Worm (Caenorhabditis elegans) whole organism, mixed stage, embryonic: ENCODE results near the gene nex-2.
A peak's percentile ranks its signal among the peaks of the same experiment; 100 is the strongest.

ENCODE experiments used
- bed-3 ChIP-seq: fragments of 200-800 bp; sonication (Bioruptor generic); optimal IDR thresholded peaks from 3 replicates; lab custom pipeline; 2018; ENCODE audit warnings: mild to moderate bottlenecking, missing genetic modification characterization, moderate library complexity, missing compliant biosample characterization
- blmp-1 ChIP-seq: fragments of 150-350 bp; optimal IDR thresholded peaks from 2 replicates; lab custom pipeline; 2014; ENCODE audit warnings: missing biosample characterization, missing genetic modification characterization
- ceh-39 ChIP-seq: fragments of 150-350 bp; optimal IDR thresholded peaks from 2 replicates; lab custom pipeline; 2014; ENCODE audit warnings: missing biosample characterization, missing genetic modification characterization
- ceh-43 ChIP-seq: fragments of 200-800 bp; sonication (Bioruptor generic); optimal IDR thresholded peaks from 2 replicates; lab custom pipeline; 2018; ENCODE audit warnings: mild to moderate bottlenecking, missing genetic modification characterization, moderate library complexity, missing compliant biosample characterization
- ceh-83 ChIP-seq: fragments of 200-800 bp; sonication (Bioruptor generic); optimal IDR thresholded peaks from 2 replicates; lab custom pipeline; 2018; ENCODE audit warnings: mild to moderate bottlenecking, missing genetic modification characterization, missing compliant biosample characterization
- ces-1 ChIP-seq: fragments of 150-350 bp; optimal IDR thresholded peaks from 2 replicates; lab custom pipeline; 2014; ENCODE audit warnings: missing biosample characterization, missing genetic modification reagents, missing genetic modification characterization
- cnd-1 ChIP-seq: fragments of 200-800 bp; sonication (Bioruptor generic); optimal IDR thresholded peaks from 2 replicates; lab custom pipeline; 2018; ENCODE audit warnings: mild to moderate bottlenecking, missing genetic modification characterization, missing compliant biosample characterization
- elt-1 ChIP-seq: sonication (generic microtip); optimal IDR thresholded peaks from 2 replicates; lab custom pipeline; 2017; ENCODE audit warnings: missing genetic modification characterization, mild to moderate bottlenecking, missing compliant biosample characterization, antibody characterized with exemption, moderate library complexity, borderline replicate concordance; ENCODE audit not compliant: insufficient read depth
- elt-3 ChIP-seq: fragments of 150-350 bp; optimal IDR thresholded peaks from 2 replicates; lab custom pipeline; 2014; ENCODE audit warnings: missing biosample characterization, missing genetic modification characterization
- flh-1 ChIP-seq: fragments of 200-800 bp; sonication (Bioruptor generic); optimal IDR thresholded peaks from 2 replicates; lab custom pipeline; 2018; ENCODE audit warnings: mild to moderate bottlenecking, missing genetic modification characterization, moderate library complexity, missing compliant biosample characterization
- ham-2 ChIP-seq: fragments of 200-800 bp; sonication (Bioruptor generic); optimal IDR thresholded peaks from 2 replicates; lab custom pipeline; 2018; ENCODE audit warnings: mild to moderate bottlenecking, missing genetic modification characterization, missing compliant biosample characterization
- hlh-1 ChIP-seq: fragments of 150-350 bp; optimal IDR thresholded peaks from 2 replicates; lab custom pipeline; 2014; ENCODE audit warnings: missing biosample characterization, missing genetic modification reagents, missing genetic modification characterization
- lin-13 ChIP-seq: fragments of 150-350 bp; optimal IDR thresholded peaks from 2 replicates; lab custom pipeline; 2014; ENCODE audit warnings: missing biosample characterization, missing genetic modification characterization
- lin-32 ChIP-seq: fragments of 200-800 bp; sonication (Bioruptor generic); optimal IDR thresholded peaks from 2 replicates; lab custom pipeline; 2018; ENCODE audit warnings: mild to moderate bottlenecking, missing genetic modification characterization, missing compliant biosample characterization
- lsy-2 ChIP-seq: fragments of 150-350 bp; optimal IDR thresholded peaks from 2 replicates; lab custom pipeline; 2014; ENCODE audit warnings: missing biosample characterization, missing genetic modification characterization
- mab-5 ChIP-seq: fragments of 150-350 bp; optimal IDR thresholded peaks from 2 replicates; lab custom pipeline; 2014; ENCODE audit warnings: missing biosample characterization, missing genetic modification characterization
- mls-2 ChIP-seq: sonication (generic microtip); optimal IDR thresholded peaks from 2 replicates; lab custom pipeline; 2016; ENCODE audit warnings: mild to moderate bottlenecking, missing genetic modification characterization, moderate library complexity, missing compliant biosample characterization
- nhr-12 ChIP-seq: fragments of 150-350 bp; optimal IDR thresholded peaks from 2 replicates; lab custom pipeline; 2014; ENCODE audit warnings: missing biosample characterization, missing genetic modification characterization
- nhr-237 ChIP-seq: fragments of 150-350 bp; optimal IDR thresholded peaks from 2 replicates; lab custom pipeline; 2014; ENCODE audit warnings: missing biosample characterization, missing genetic modification characterization
- nhr-28 ChIP-seq: fragments of 150-350 bp; optimal IDR thresholded peaks from 2 replicates; lab custom pipeline; 2014; ENCODE audit warnings: missing biosample characterization, missing genetic modification characterization
- nhr-76 ChIP-seq: sonication (generic microtip); optimal IDR thresholded peaks from 2 replicates; lab custom pipeline; 2017; ENCODE audit warnings: missing biosample characterization, missing genetic modification characterization
- sem-2 ChIP-seq: fragments of 200-800 bp; sonication (Bioruptor generic); optimal IDR thresholded peaks from 2 replicates; lab custom pipeline; 2018; ENCODE audit warnings: mild to moderate bottlenecking, missing genetic modification characterization, missing compliant biosample characterization
- sptf-1 ChIP-seq: sonication (generic microtip); optimal IDR thresholded peaks from 2 replicates; lab custom pipeline; 2017; ENCODE audit warnings: mild to moderate bottlenecking, missing genetic modification characterization, moderate library complexity, missing compliant biosample characterization
- tbx-8 ChIP-seq: fragments of 200-800 bp; sonication (Bioruptor generic); optimal IDR thresholded peaks from 2 replicates; lab custom pipeline; 2018; ENCODE audit warnings: mild to moderate bottlenecking, missing genetic modification characterization, moderate library complexity, missing compliant biosample characterization
- unc-120 ChIP-seq: sonication (generic microtip); optimal IDR thresholded peaks from 2 replicates; lab custom pipeline; 2017; ENCODE audit warnings: missing genetic modification characterization, missing compliant biosample characterization; ENCODE audit not compliant: poor library complexity, severe bottlenecking
- unc-39 ChIP-seq: fragments of 150-350 bp; optimal IDR thresholded peaks from 2 replicates; lab custom pipeline; 2014; ENCODE audit warnings: missing biosample characterization, missing genetic modification characterization
- unc-62 ChIP-seq: fragments of 150-350 bp; optimal IDR thresholded peaks from 2 replicates; lab custom pipeline; 2014; ENCODE audit warnings: missing biosample characterization, missing genetic modification reagents, missing genetic modification characterization
- zip-8 ChIP-seq: fragments of 150-350 bp; optimal IDR thresholded peaks from 2 replicates; lab custom pipeline; 2014; ENCODE audit warnings: missing biosample characterization, missing genetic modification characterization
- ztf-11 ChIP-seq: fragments of 150-350 bp; optimal IDR thresholded peaks from 2 replicates; lab custom pipeline; 2014; ENCODE audit warnings: missing biosample characterization, missing genetic modification characterization

Gene nex-2

ce11 chrIII:10373845-10374244, 43.6 kb upstream of the nex-2 start:
- no peak for TF ChIP-seq ceh-83 (GFP tag; lab: Kevin White, UChicago)
- no peak for TF ChIP-seq blmp-1 (tag; lab: Kevin White, UChicago)
- TF ChIP-seq, all 35 proteins: peak for 0

- TF ChIP-seq ceh-83 (GFP tag; lab: Kevin White, UChicago) (no peak), ceh-39 (tag; lab: Kevin White, UChicago) (no peak), flh-1 (GFP tag; lab: Kevin White, UChicago) (no peak), nhr-12 (tag; lab: Kevin White, UChicago) (no peak), lin-13 (no peak), bed-3 (GFP tag; lab: Kevin White, UChicago) (no peak), ces-1 (peak; percentile 31)
Observed at ce11 chrIII:10367355-10367909, 37.2 kb upstream of the nex-2 start.

DNA sequence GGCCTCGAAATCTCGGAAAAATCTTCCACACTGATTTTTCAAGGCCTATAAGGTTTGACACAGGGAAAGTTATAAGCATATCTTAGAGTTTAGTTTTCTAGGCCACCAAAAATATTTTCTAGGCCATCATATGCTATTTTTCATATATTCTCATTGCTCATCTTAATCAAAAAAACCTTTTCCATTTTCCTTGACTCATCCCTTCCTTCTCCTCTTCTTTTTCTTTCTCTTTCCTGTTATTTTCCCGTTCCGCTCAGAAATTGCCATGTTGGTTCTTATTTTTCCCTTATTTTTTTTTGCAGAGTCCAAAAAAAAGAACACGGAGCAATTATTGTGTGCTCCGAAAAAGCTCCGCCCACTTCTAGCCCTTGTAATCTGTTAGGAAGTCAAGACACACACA, 34.4 kb upstream of the nex-2 start, which contains the start of gene tbc-8:
Gene tbc-8, plus strand, starts transcription at position 301 of the 400 bp plus-strand sequence.
- TF ChIP-seq mab-5 (tag; lab: Kevin White, UChicago) = no peak
- no peak for TF ChIP-seq ces-1
- no peak for TF ChIP-seq ztf-11 (tag; lab: Kevin White, UChicago)
- no peak for TF ChIP-seq lsy-2 (tag; lab: Kevin White, UChicago)
- no peak for TF ChIP-seq lin-32 (GFP tag; lab: Kevin White, UChicago)
- no peak for TF ChIP-seq elt-1 (tag; lab: Kevin White, UChicago)
- TF ChIP-seq unc-62 (GFP tag; lab: Kevin White, UChicago) = no peak
- no peak for TF ChIP-seq nhr-237 (tag; lab: Kevin White, UChicago)
- TF ChIP-seq sem-2 (GFP tag; lab: Kevin White, UChicago) = no peak
- no peak for TF ChIP-seq nhr-12 (tag; lab: Kevin White, UChicago)
- no peak for TF ChIP-seq hlh-1 (tag; lab: Kevin White, UChicago)
- no peak for TF ChIP-seq ceh-83 (GFP tag; lab: Kevin White, UChicago)
- no peak for TF ChIP-seq unc-39 (tag; lab: Kevin White, UChicago)
- TF ChIP-seq flh-1 (GFP tag; lab: Kevin White, UChicago) = no peak
- no peak for TF ChIP-seq sptf-1 (tag; lab: Kevin White, UChicago)
- no peak for TF ChIP-seq zip-8
- TF ChIP-seq tbx-8 (GFP tag; lab: Kevin White, UChicago) = no peak
- no peak for TF ChIP-seq elt-3 (tag; lab: Kevin White, UChicago)
- no peak for TF ChIP-seq ceh-39 (tag; lab: Kevin White, UChicago)

DNA sequence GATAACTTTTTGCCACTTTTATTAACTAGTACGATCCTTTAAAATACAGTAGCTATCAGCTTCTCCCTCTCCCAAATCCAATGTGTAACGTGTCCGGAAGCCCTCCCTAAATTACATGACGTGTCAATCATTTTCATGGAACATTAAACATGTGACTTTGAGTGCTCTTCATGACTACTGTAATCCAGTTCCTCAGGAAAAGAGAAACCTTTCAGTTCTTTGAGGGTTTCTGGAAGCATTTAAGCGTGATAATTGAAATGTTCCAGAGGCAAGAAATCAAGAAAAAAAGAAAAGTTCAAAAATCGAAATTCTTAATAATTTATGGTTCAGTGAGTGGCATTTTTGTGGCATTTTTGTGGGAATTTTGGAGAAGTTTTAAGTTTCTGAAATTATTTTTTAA, 32.7 kb upstream of the nex-2 start:
- TF ChIP-seq elt-3 (tag; lab: Kevin White, UChicago) (no peak), nhr-28 (tag; lab: Kevin White, UChicago) (no peak), unc-120 (no peak), ceh-83 (GFP tag; lab: Kevin White, UChicago) (no peak), ceh-43 (GFP tag; lab: Kevin White, UChicago) (no peak), nhr-76 (tag; lab: Kevin White, UChicago) (no peak), mls-2 (tag; lab: Kevin White, UChicago) (no peak), tbx-8 (GFP tag; lab: Kevin White, UChicago) (no peak), sem-2 (GFP tag; lab: Kevin White, UChicago) (no peak)
- TF ChIP-seq, all 35 proteins: peak for 0

ce11 chrIII:10361456-10361855, 31.2 kb upstream of the nex-2 start:
- TF ChIP-seq cnd-1 (tag; lab: Kevin White, UChicago) (no peak), sptf-1 (tag; lab: Kevin White, UChicago) (no peak), unc-62 (GFP tag; lab: Kevin White, UChicago) (no peak), zip-8 (peak; percentile 93), elt-3 (tag; lab: Kevin White, UChicago) (no peak), hlh-1 (tag; lab: Kevin White, UChicago) (no peak)

ce11 chrIII:10359916-10360315, 29.7 kb upstream of the nex-2 start:
- TF ChIP-seq ham-2 (GFP tag; lab: Kevin White, UChicago) = no peak
- TF ChIP-seq ces-1 = peak; percentile 24
